Worm (Caenorhabditis elegans) whole organism, early embryonic: ENCODE data around the gene C16D9.3.

Source experiments
- B0310.2 ChIP-seq: sonication (generic microtip); optimal IDR thresholded peaks from 2 replicates; lab custom pipeline; 2016; ENCODE audit warnings: mild to moderate bottlenecking, missing genetic modification characterization, missing compliant biosample characterization
- F13C5.2 ChIP-seq: sonication (generic microtip); optimal IDR thresholded peaks from 2 replicates; lab custom pipeline; 2017; ENCODE audit warnings: mild to moderate bottlenecking, missing genetic modification characterization, inconsistent platforms, missing compliant biosample characterization
- aly-1 ChIP-seq: sonication (generic microtip); optimal IDR thresholded peaks from 2 replicates; lab custom pipeline; 2016; ENCODE audit warnings: missing genetic modification characterization, missing compliant biosample characterization
- ama-1 ChIP-seq: fragments of 150-350 bp; optimal IDR thresholded peaks from 2 replicates; lab custom pipeline; 2014
- ceh-13 ChIP-seq: fragments of 200-800 bp; sonication (Bioruptor generic); optimal IDR thresholded peaks from 2 replicates; lab custom pipeline; 2018; ENCODE audit warnings: mild to moderate bottlenecking, missing genetic modification characterization, missing compliant biosample characterization
- ceh-36 ChIP-seq: sonication (generic microtip); optimal IDR thresholded peaks from 2 replicates; lab custom pipeline; 2016; ENCODE audit warnings: missing genetic modification characterization, inconsistent platforms, missing compliant biosample characterization
- ets-7 ChIP-seq: sonication (generic microtip); optimal IDR thresholded peaks from 2 replicates; lab custom pipeline; 2016; ENCODE audit warnings: missing genotype, missing genetic modification characterization, missing compliant biosample characterization
- flt-1 ChIP-seq: fragments of 200-800 bp; sonication (Bioruptor generic); IDR thresholded peaks from 2 replicates; pipeline ENCODE4 v1.3.6; 2022; ENCODE audit warnings: missing genetic modification characterization, missing compliant biosample characterization
- hmbx-1 ChIP-seq: sonication (generic microtip); optimal IDR thresholded peaks from 2 replicates; lab custom pipeline; 2016; ENCODE audit warnings: mild to moderate bottlenecking, missing genetic modification characterization, missing compliant biosample characterization
- hmg-4 ChIP-seq: fragments of 200-800 bp; sonication (Bioruptor generic); optimal IDR thresholded peaks from 2 replicates; lab custom pipeline; 2018; ENCODE audit warnings: mild to moderate bottlenecking, missing genetic modification characterization, missing compliant biosample characterization
- hnd-1 ChIP-seq: sonication (generic microtip); optimal IDR thresholded peaks from 2 replicates; lab custom pipeline; 2016; ENCODE audit warnings: missing genetic modification characterization, missing compliant biosample characterization
- pes-1 ChIP-seq: fragments of 200-800 bp; sonication (Bioruptor generic); IDR thresholded peaks from 2 replicates; pipeline ENCODE4 v1.3.6; 2022; ENCODE audit warnings: missing genetic modification reagents, missing genetic modification characterization, missing compliant biosample characterization
- scrt-1 ChIP-seq: fragments of 200-800 bp; sonication (Bioruptor generic); IDR thresholded peaks from 2 replicates; pipeline ENCODE4 v1.3.6; 2022; ENCODE audit warnings: missing genetic modification characterization, missing compliant biosample characterization
- sea-1 ChIP-seq: fragments of 200-800 bp; sonication (Bioruptor generic); conservative IDR thresholded peaks from 2 replicates; pipeline ENCODE4 v1.3.6; 2022; ENCODE audit warnings: missing genetic modification characterization, missing compliant biosample characterization
- tbx-11 ChIP-seq: fragments of 200-800 bp; sonication (Bioruptor generic); IDR thresholded peaks from 2 replicates; pipeline ENCODE4 v1.3.6; 2022; ENCODE audit warnings: missing genetic modification characterization, missing compliant biosample characterization
- tbx-37 ChIP-seq: fragments of 200-800 bp; sonication (Bioruptor generic); conservative IDR thresholded peaks from 2 replicates; pipeline ENCODE4 v1.3.6; 2022; ENCODE audit warnings: missing genetic modification reagents, missing genetic modification characterization, missing compliant biosample characterization
- tra-4 ChIP-seq: sonication (generic microtip); optimal IDR thresholded peaks from 2 replicates; lab custom pipeline; 2017; ENCODE audit warnings: missing genetic modification characterization, missing compliant biosample characterization

C16D9.3 gene

DNA sequence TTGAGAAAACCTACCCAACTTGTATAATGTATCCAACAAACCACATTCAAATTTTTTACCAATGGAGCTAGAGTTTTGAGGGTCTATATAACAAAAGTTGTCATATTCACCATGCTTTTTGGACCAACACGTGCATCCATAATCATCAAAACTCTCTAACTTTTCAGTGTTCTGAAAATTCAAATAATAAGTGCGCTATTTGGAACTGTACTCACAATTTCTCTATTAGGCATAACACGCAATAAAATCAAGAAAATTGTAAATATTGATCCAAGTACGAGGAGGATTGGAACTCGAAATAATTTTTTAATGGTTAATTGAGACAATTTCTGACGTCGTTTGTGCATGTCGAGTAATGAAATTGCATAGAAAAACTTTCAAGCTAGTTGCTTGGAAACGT is at the start of gene C16D9.3:
Gene C16D9.3 (minus strand): TSS at position 101 of the 400 bp plus-strand sequence.
- no peak for TF ChIP-seq ceh-13 (GFP tag; lab: Kevin White, UChicago)
- TF ChIP-seq hmg-4 = no peak
- no peak for TF ChIP-seq ets-7 (tag; lab: Kevin White, UChicago)
- no peak for TF ChIP-seq scrt-1 (GFP tag; lab: Robert Waterston, UW)
- TF ChIP-seq flt-1 (GFP tag; lab: Robert Waterston, UW) = no peak
- TF ChIP-seq tbx-37 (GFP tag; lab: Robert Waterston, UW) = no peak
- no peak for TF ChIP-seq aly-1 (tag; lab: Kevin White, UChicago)
- no peak for TF ChIP-seq B0310.2 (tag; lab: Kevin White, UChicago)
- TF ChIP-seq sea-1 (GFP tag; lab: Robert Waterston, UW) = no peak
- TF ChIP-seq tbx-11 (GFP tag; lab: Robert Waterston, UW) = no peak
- no peak for TF ChIP-seq pes-1 (GFP tag; lab: Robert Waterston, UW)
- no peak for TF ChIP-seq ama-1 (lab: Kevin White, UChicago)
- TF ChIP-seq hmbx-1 (tag; lab: Kevin White, UChicago) = no peak
- TF ChIP-seq hnd-1 = no peak
- no peak for TF ChIP-seq tra-4 (tag; lab: Kevin White, UChicago)
- no peak for TF ChIP-seq F13C5.2
- no peak for TF ChIP-seq ceh-36 (tag; lab: Kevin White, UChicago)

ce11 chrV:8288125-8288806 is 48.4 kb upstream of the C16D9.3 start:
- no peak for TF ChIP-seq ceh-36 (tag; lab: Kevin White, UChicago)
- no peak for TF ChIP-seq tbx-37 (GFP tag; lab: Robert Waterston, UW)
- no peak for TF ChIP-seq hmg-4

ce11 chrV:8285455-8285854 is 45.6 kb upstream of the C16D9.3 start:
- no peak for TF ChIP-seq ceh-13 (GFP tag; lab: Kevin White, UChicago)
- no peak for TF ChIP-seq F13C5.2
- no peak for TF ChIP-seq ceh-36 (tag; lab: Kevin White, UChicago)
- no peak for TF ChIP-seq scrt-1 (GFP tag; lab: Robert Waterston, UW)

DNA sequence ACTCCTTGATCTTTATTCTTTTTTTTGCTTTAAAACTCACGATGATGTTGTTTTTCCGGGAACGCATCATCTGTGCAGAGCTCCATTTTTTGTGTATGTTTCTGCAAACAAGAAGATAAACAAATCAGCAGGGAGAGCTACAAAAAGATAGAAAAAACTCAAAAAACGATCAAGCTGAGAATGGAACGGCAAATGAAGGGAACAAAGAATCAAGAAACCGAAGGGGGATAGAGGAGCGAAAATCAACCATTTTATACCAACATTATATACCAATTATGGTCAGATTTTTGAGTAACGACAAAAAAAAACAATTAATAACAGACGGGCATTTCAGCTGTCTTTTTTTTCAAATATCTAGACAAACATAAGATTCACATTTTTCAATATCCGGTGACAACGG is 45.0 kb upstream of the C16D9.3 start, which contains the start of gene slc-17.5:
Gene slc-17.5 (minus strand): TSS at position 101 of the 400 bp plus-strand sequence.
- TF ChIP-seq tbx-37 (GFP tag; lab: Robert Waterston, UW) = no peak
- TF ChIP-seq flt-1 (GFP tag; lab: Robert Waterston, UW) = no peak
- no peak for TF ChIP-seq aly-1 (tag; lab: Kevin White, UChicago)
- TF ChIP-seq F13C5.2 = no peak
- TF ChIP-seq ceh-36 (tag; lab: Kevin White, UChicago) = no peak
- no peak for TF ChIP-seq pes-1 (GFP tag; lab: Robert Waterston, UW)
- no peak for TF ChIP-seq ets-7 (tag; lab: Kevin White, UChicago)
- no peak for TF ChIP-seq sea-1 (GFP tag; lab: Robert Waterston, UW)
- TF ChIP-seq hmg-4 = no peak
- no peak for TF ChIP-seq tbx-11 (GFP tag; lab: Robert Waterston, UW)
- no peak for TF ChIP-seq ceh-13 (GFP tag; lab: Kevin White, UChicago)
- TF ChIP-seq hmbx-1 (tag; lab: Kevin White, UChicago) = no peak
- TF ChIP-seq B0310.2 (tag; lab: Kevin White, UChicago) = no peak
- TF ChIP-seq ama-1 (lab: Kevin White, UChicago) = no peak
- TF ChIP-seq scrt-1 (GFP tag; lab: Robert Waterston, UW) = no peak
- TF ChIP-seq hnd-1 = no peak
- no peak for TF ChIP-seq tra-4 (tag; lab: Kevin White, UChicago)

DNA sequence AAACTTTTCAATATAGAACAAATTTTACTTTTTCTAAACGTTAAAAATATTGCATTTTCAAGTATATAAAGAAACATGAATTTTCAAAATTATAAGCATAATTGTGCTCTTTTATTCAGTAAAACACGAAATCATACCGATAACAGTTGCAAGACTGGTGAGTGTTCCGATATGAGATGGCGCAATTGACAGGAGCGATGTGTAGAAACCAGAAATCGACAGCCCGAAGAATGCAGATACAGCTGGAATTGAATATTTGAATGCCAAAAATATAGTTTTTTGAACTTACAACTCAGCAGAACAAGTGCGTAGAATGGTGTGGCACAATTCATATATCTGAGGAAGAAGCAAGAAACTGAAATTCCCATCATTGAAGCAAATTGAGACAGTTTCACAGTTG is 43.1 kb upstream of the C16D9.3 start:
- TF ChIP-seq hmg-4 (no peak), B0310.2 (tag; lab: Kevin White, UChicago) (no peak), ama-1 (lab: Kevin White, UChicago) (no peak), F13C5.2 (no peak), tbx-37 (GFP tag; lab: Robert Waterston, UW) (no peak), tra-4 (tag; lab: Kevin White, UChicago) (no peak), sea-1 (GFP tag; lab: Robert Waterston, UW) (no peak), scrt-1 (GFP tag; lab: Robert Waterston, UW) (no peak), aly-1 (tag; lab: Kevin White, UChicago) (no peak), ceh-13 (GFP tag; lab: Kevin White, UChicago) (no peak), hnd-1 (no peak), ets-7 (tag; lab: Kevin White, UChicago) (no peak), ceh-36 (tag; lab: Kevin White, UChicago) (no peak), tbx-11 (GFP tag; lab: Robert Waterston, UW) (no peak), hmbx-1 (tag; lab: Kevin White, UChicago) (no peak)

DNA sequence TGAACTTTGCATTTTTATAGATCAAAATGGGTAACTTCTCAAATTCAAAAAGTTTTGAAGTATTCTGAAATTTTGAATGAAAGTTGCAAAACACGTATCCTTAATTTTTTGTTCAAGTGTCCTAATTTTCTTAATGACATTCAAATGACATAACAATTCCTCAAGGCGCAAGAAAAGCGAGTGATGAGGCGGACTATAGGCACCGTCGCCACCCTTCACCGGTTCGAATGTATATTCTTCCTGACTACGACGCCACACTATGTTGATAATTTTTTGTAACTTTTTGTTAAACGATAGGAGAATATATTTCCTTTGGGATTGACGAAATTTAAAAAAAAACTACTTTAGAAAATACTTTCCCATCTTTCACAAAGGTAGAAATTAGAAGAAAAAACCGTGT is 41.8 kb upstream of the C16D9.3 start:
- TF ChIP-seq hmbx-1 (tag; lab: Kevin White, UChicago) (no peak), hmg-4 (no peak), scrt-1 (GFP tag; lab: Robert Waterston, UW) (no peak), ets-7 (tag; lab: Kevin White, UChicago) (no peak), aly-1 (tag; lab: Kevin White, UChicago) (no peak), pes-1 (GFP tag; lab: Robert Waterston, UW) (no peak), tbx-11 (GFP tag; lab: Robert Waterston, UW) (no peak), flt-1 (GFP tag; lab: Robert Waterston, UW) (no peak), tra-4 (tag; lab: Kevin White, UChicago) (no peak), B0310.2 (tag; lab: Kevin White, UChicago) (no peak)

ce11 chrV:8280770-8281169 is 40.9 kb upstream of the C16D9.3 start, which contains the start of gene str-135:
str-135 (minus strand) TSS chrV:8280870.
- no peak for TF ChIP-seq flt-1 (GFP tag; lab: Robert Waterston, UW)
- TF ChIP-seq tbx-37 (GFP tag; lab: Robert Waterston, UW) = no peak
- no peak for TF ChIP-seq ceh-36 (tag; lab: Kevin White, UChicago)
- no peak for TF ChIP-seq tra-4 (tag; lab: Kevin White, UChicago)
- TF ChIP-seq B0310.2 (tag; lab: Kevin White, UChicago) = no peak
- no peak for TF ChIP-seq tbx-11 (GFP tag; lab: Robert Waterston, UW)
- TF ChIP-seq F13C5.2 = no peak
- no peak for TF ChIP-seq hmg-4
- TF ChIP-seq ceh-13 (GFP tag; lab: Kevin White, UChicago) = no peak
- no peak for TF ChIP-seq ama-1 (lab: Kevin White, UChicago)
- TF ChIP-seq hmbx-1 (tag; lab: Kevin White, UChicago) = no peak
- TF ChIP-seq hnd-1 = no peak
- TF ChIP-seq aly-1 (tag; lab: Kevin White, UChicago) = no peak
- TF ChIP-seq sea-1 (GFP tag; lab: Robert Waterston, UW) = no peak
- TF ChIP-seq ets-7 (tag; lab: Kevin White, UChicago) = no peak
- TF ChIP-seq scrt-1 (GFP tag; lab: Robert Waterston, UW) = no peak
- TF ChIP-seq pes-1 (GFP tag; lab: Robert Waterston, UW) = no peak
